Fruit fly (Drosophila melanogaster): ENCODE results near the gene Gr94a.

Gr94a gene

dm6 chr3R:23053936-23054335 lies 2.4 kb downstream of the Gr94a start, which contains the start of gene p53 (continued):
- TF ChIP-seq zen (tag; optimal IDR thresholded peaks at IDR 0.05) (peak; percentile 52), C15 (GFP tag; IDR thresholded peaks at IDR 0.05) (0 out of 3 replicates have a peak, but pooled peaks have one; percentile 27), lov (optimal IDR thresholded peaks at IDR 0.05) (no peak), lov (GFP tag; IDR thresholded peaks at IDR 0.05) (peak; percentile 84; the same call in 2 of the 3 replicates), BEAF-32 (GFP tag; optimal IDR thresholded peaks at IDR 0.05) (peak; percentile 79), CG14965 (GFP tag; optimal IDR thresholded peaks at IDR 0.05; ENCODE audit: borderline replicate concordance) (peak; percentile 27), sens-2 (GFP tag; IDR thresholded peaks at IDR 0.05) (peak; percentile 47; the same call in 1 of the 2 replicates), shn (GFP tag; optimal IDR thresholded peaks at IDR 0.05) (peak; percentile 58), CG31441 (GFP tag; IDR thresholded peaks at IDR 0.05) (peak; percentile 75), Spps (tag; optimal IDR thresholded peaks at IDR 0.05) (no peak), CG4617 (GFP tag; optimal IDR thresholded peaks at IDR 0.05; ENCODE audit: borderline replicate concordance) (peak; percentile 21), ewg (GFP tag; optimal IDR thresholded peaks at IDR 0.05) (peak; percentile 59), unpg (GFP tag; optimal IDR thresholded peaks at IDR 0.05) (peak; percentile 67), CG13424 (tag; optimal IDR thresholded peaks at IDR 0.05) (peak; percentile 33), amos (GFP tag; IDR thresholded peaks at IDR 0.05; ENCODE audit: partially characterized antibody) (peak; percentile 80), CG15269 (tag; optimal IDR thresholded peaks at IDR 0.05) (peak; percentile 54), tx (GFP tag; optimal IDR thresholded peaks at IDR 0.05) (peak; percentile 12), HmgD (GFP tag; optimal IDR thresholded peaks at IDR 0.05) (peak; percentile 81), CG3281 (GFP tag; optimal IDR thresholded peaks at IDR 0.05) (peak; percentile 84), E2f1 (GFP tag; IDR thresholded peaks at IDR 0.05) (0 out of 2 replicates have a peak, but pooled peaks have one; percentile 20), Hr78 (GFP tag; optimal IDR thresholded peaks at IDR 0.05) (no peak), abd-A (tag; optimal IDR thresholded peaks at IDR 0.05) (no peak), CG13624 (GFP tag; optimal IDR thresholded peaks at IDR 0.05) (peak; percentile 84), Dip2 (GFP tag; IDR thresholded peaks at IDR 0.05) (no peak), CG12769 (tag; optimal IDR thresholded peaks at IDR 0.05) (no peak), phol (tag; optimal IDR thresholded peaks at IDR 0.05) (peak; percentile 78), ATbp (GFP tag; optimal IDR thresholded peaks at IDR 0.05) (peak; percentile 74), D19B (GFP tag; optimal IDR thresholded peaks at IDR 0.05) (peak; percentile 64), CG4854 (GFP tag; optimal IDR thresholded peaks at IDR 0.05) (peak; percentile 77), Ptx1 (GFP tag; IDR thresholded peaks at IDR 0.05) (peak; percentile 68), cwo (GFP tag; optimal IDR thresholded peaks at IDR 0.05) (no peak), Bgb (GFP tag; IDR thresholded peaks at IDR 0.05; ENCODE audit: partially characterized antibody) (peak; percentile 76), Nf-YC (tag; optimal IDR thresholded peaks at IDR 0.05) (peak; percentile 18), CG13287 (GFP tag; IDR thresholded peaks at IDR 0.05; ENCODE audit: partially characterized antibody) (peak; percentile 79), CG17568 (GFP tag; optimal IDR thresholded peaks at IDR 0.05) (no peak), CG7839 (tag; optimal IDR thresholded peaks at IDR 0.05) (peak; percentile 67), maf-S (GFP tag; optimal IDR thresholded peaks at IDR 0.05) (peak; percentile 68), B-H1 (GFP tag; IDR thresholded peaks at IDR 0.05) (peak; percentile 51; the same call in 1 of the 3 replicates), CG7963 (GFP tag; IDR thresholded peaks at IDR 0.05; ENCODE audit: partially characterized antibody) (peak; percentile 44; the same call in 1 of the 3 replicates), Blimp-1 (GFP tag; optimal IDR thresholded peaks at IDR 0.05) (peak; percentile 41), Dad (GFP tag; optimal IDR thresholded peaks at IDR 0.05) (peak; percentile 75), Mad (GFP tag; optimal IDR thresholded peaks at IDR 0.05) (peak; percentile 77), ftz-f1 (GFP tag; optimal IDR thresholded peaks at IDR 0.05) (no peak), CG14050 (GFP tag; IDR thresholded peaks at IDR 0.05) (peak; percentile 73), CG13123 (GFP tag; optimal IDR thresholded peaks at IDR 0.05) (peak; percentile 35), CG31365 (tag; optimal IDR thresholded peaks at IDR 0.05) (peak; percentile 66), CG34376 (GFP tag; optimal IDR thresholded peaks at IDR 0.05) (peak; percentile 78), Fer3 (tag; optimal IDR thresholded peaks at IDR 0.05) (peak; percentile 81), eyg (GFP tag; optimal IDR thresholded peaks at IDR 0.05) (peak; percentile 68)

All from whole organism, embryonic.